Worm (Caenorhabditis elegans): ENCODE results near the gene srx-130.

- TF ChIP-seq dmd-9 (GFP tag; IDR thresholded peaks at IDR 0.05) (no peak), lin-39 (tag; optimal IDR thresholded peaks at IDR 0.05) (no peak), nhr-28 (tag; optimal IDR thresholded peaks at IDR 0.05) (peak; percentile 89), skn-1 (tag; optimal IDR thresholded peaks at IDR 0.05) (no peak), lir-3 (tag; optimal IDR thresholded peaks at IDR 0.05) (no peak), snpc-4 (tag; optimal IDR thresholded peaks at IDR 0.05) (no peak), nhr-237 (tag; optimal IDR thresholded peaks at IDR 0.05) (no peak)
Observed at ce11 chrV:13869551-13869950, 26.3 kb downstream of the srx-130 start.

Measured in whole organism, L4 larva.